Fruit fly (Drosophila melanogaster): ENCODE results near the gene Lip4.

The Lip4 gene

DNA sequence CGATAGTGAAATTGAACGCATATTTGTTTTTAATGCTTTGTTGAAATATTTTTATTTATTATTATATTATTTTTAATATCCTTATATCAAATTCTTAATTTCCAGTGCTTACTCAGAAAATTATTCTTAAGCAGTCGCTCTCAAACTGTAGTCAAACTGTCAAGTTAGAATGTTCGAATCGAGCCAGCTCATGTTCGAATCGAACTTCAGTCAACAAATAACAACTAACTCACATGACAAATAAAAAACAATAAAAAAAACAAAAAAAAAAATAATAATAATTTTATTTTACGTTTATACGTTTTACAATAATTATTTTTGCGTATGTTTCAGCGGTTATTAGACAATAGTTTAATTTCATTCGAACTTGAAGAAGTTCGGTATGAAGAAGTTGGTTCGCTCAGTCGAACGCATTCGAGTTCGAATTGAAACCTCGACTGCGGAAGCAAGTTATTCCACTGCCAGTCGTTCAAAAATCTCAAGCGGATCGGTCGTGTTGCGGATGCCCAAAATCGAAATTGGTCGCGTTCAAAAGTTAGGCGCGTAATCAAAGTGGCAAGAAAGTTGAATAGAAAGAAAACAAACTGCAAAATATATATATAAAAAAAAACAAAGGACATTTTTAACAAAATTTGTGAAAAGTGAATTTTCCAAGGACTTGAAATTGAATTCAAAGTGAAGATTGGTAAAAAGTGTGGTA is 17.2 kb downstream of the Lip4 start, which contains the start of gene Trim9 (continued):
- TF ChIP-seq bowl (GFP tag; IDR thresholded peaks at IDR 0.05) (no peak), hkb (optimal IDR thresholded peaks at IDR 0.05) (no peak), hkb (GFP tag; IDR thresholded peaks at IDR 0.05) (no peak), sob (GFP tag; IDR thresholded peaks at IDR 0.05) (no peak), fd3F (GFP tag; optimal IDR thresholded peaks at IDR 0.05) (no peak), CG18476 (GFP tag; optimal IDR thresholded peaks at IDR 0.05) (no peak), Dp (GFP tag; optimal IDR thresholded peaks at IDR 0.05) (peak; percentile 55), ATbp (GFP tag; optimal IDR thresholded peaks at IDR 0.05) (no peak), Nf-YA (GFP tag; IDR thresholded peaks at IDR 0.05) (no peak), Myb (GFP tag; optimal IDR thresholded peaks at IDR 0.05) (no peak), CG14667 (GFP tag; IDR thresholded peaks at IDR 0.05) (no peak), CG2202 (tag; optimal IDR thresholded peaks at IDR 0.05) (no peak), Rx (GFP tag; IDR thresholded peaks at IDR 0.05) (no peak), dati (GFP tag; IDR thresholded peaks at IDR 0.05) (no peak), slp2 (GFP tag; optimal IDR thresholded peaks at IDR 0.05) (no peak), CG14860 (GFP tag; IDR thresholded peaks at IDR 0.05; ENCODE audit: partially characterized antibody) (no peak), TFAM (GFP tag; optimal IDR thresholded peaks at IDR 0.05) (no peak), Asciz (GFP tag; optimal IDR thresholded peaks at IDR 0.05) (no peak), CG6683 (GFP tag; optimal IDR thresholded peaks at IDR 0.05) (no peak), CG17802 (tag; optimal IDR thresholded peaks at IDR 0.05) (no peak), bigmax (GFP tag; optimal IDR thresholded peaks at IDR 0.05) (no peak), fd102C (GFP tag; optimal IDR thresholded peaks at IDR 0.05) (no peak), CG1832 (GFP tag; optimal IDR thresholded peaks at IDR 0.05) (no peak), Poxn (GFP tag; IDR thresholded peaks at IDR 0.05) (no peak), gsb-n (tag; optimal IDR thresholded peaks at IDR 0.05) (no peak), ap (GFP tag; IDR thresholded peaks at IDR 0.05) (no peak), HLH3B (GFP tag; IDR thresholded peaks at IDR 0.05) (peak; percentile 4; the same call in 1 of the 2 replicates), CG2678 (tag; optimal IDR thresholded peaks at IDR 0.05) (no peak), CG4617 (GFP tag; optimal IDR thresholded peaks at IDR 0.05; ENCODE audit: borderline replicate concordance) (no peak), Hand (GFP tag; optimal IDR thresholded peaks at IDR 0.05) (no peak), ssp (GFP tag; IDR thresholded peaks at IDR 0.05) (no peak), CG12391 (tag; optimal IDR thresholded peaks at IDR 0.05) (no peak), sim (GFP tag; IDR thresholded peaks at IDR 0.05) (no peak), YL-1 (GFP tag; optimal IDR thresholded peaks at IDR 0.05) (no peak), CG11504 (tag; optimal IDR thresholded peaks at IDR 0.05) (peak; percentile 48), Hmr (GFP tag; optimal IDR thresholded peaks at IDR 0.05) (no peak), HLH54F (GFP tag; optimal IDR thresholded peaks at IDR 0.05) (no peak), CG11456 (GFP tag; IDR thresholded peaks at IDR 0.05) (no peak), tx (GFP tag; optimal IDR thresholded peaks at IDR 0.05) (no peak), unc-4 (GFP tag; IDR thresholded peaks at IDR 0.05; ENCODE audit: partially characterized antibody) (no peak), aop (GFP tag; IDR thresholded peaks at IDR 0.05) (no peak), CG33557 (GFP tag; optimal IDR thresholded peaks at IDR 0.05) (no peak), CG10654 (GFP tag; optimal IDR thresholded peaks at IDR 0.05) (no peak), pho (GFP tag; optimal IDR thresholded peaks at IDR 0.05) (no peak), Hr3 (GFP tag; optimal IDR thresholded peaks at IDR 0.05) (no peak), CG6854 (GFP tag; optimal IDR thresholded peaks at IDR 0.05) (no peak), sens-2 (GFP tag; IDR thresholded peaks at IDR 0.05) (no peak), vvl (GFP tag; IDR thresholded peaks at IDR 0.05) (no peak), Opbp (GFP tag; IDR thresholded peaks at IDR 0.05; ENCODE audit: partially characterized antibody) (peak; percentile 58; the same call in 1 of the 3 replicates), Jarid2 (GFP tag; optimal IDR thresholded peaks at IDR 0.05) (peak; percentile 97), CG9932 (GFP tag; IDR thresholded peaks at IDR 0.05) (no peak)
